Worm (Caenorhabditis elegans): ENCODE results near the gene srx-14.

srx-14 gene

DNA sequence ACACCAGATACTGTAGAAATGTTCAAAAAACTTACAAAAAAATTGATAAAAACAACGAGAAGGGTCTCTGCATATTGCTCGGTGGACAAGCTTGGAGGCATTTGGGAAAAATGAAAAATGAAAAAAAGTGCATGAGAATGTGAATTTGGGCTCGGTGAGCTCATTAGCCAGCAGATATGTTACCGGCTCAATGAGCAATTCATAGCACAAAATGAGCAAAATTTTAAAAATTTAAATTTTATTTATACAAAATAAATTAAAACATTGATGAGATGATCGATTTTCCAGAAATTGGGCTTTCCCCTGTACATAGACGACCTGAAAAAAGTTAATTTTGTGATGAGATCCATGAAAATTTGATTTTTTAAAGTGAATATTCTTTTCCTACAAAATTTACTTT is at the start of gene srx-14:
Gene srx-14 (minus strand): TSS at position 101 of the 400 bp plus-strand sequence.
- no peak for TF ChIP-seq unc-62 (GFP tag; optimal IDR thresholded peaks at IDR 0.05)

DNA sequence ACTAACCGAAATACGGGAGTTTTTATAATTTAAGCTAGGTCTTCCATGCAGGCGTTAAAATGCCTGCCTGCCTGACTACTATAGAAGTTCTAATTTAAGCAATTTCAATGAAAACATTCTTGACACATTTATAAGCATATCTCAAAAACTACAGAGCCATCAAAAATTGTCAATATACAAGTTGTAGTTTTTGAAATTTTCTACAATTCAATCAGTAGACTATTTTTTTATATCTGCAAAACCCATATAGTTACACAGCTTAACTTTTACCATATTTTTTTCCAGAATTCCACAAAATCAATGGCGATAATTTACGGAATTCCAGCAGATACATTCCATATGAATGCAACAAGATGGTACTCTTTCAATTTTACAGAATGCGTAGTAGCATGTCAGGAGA is 49.6 kb upstream of the srx-14 start, which contains the start of gene C50A2.7:
Gene C50A2.7 (plus strand): TSS at position 301 of the 400 bp plus-strand sequence.
- TF ChIP-seq unc-62 (GFP tag; optimal IDR thresholded peaks at IDR 0.05) = no peak

DNA sequence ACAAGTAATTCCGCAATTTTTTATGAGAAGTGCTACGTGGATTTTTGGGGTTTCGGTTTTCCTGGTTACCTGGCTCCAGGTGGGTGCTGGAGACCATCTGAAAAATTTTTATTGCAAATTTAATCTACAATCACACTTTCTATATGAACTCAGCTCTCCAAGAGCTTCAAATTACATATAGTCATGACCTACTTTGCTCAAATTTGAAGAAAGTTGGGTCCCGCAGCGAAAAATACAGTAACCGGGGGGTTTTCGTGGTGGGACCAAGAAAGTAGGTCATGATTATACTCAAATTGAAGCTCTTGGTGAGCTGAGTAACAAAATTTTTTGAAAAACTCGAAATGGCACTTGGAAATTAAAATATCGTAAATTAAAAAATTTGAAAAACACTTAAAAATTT is 46.8 kb upstream of the srx-14 start, which contains the start of gene ets-8:
Gene ets-8 (minus strand): TSS at position 101 of the 400 bp plus-strand sequence.
- no peak for TF ChIP-seq unc-62 (GFP tag; optimal IDR thresholded peaks at IDR 0.05)

ce11 chrIV:1157928-1158327 is 44.4 kb upstream of the srx-14 start, which contains the start of gene C50A2.3:
Gene C50A2.3 (minus strand): TSS chrIV:1158028.
- TF ChIP-seq unc-62 (GFP tag; optimal IDR thresholded peaks at IDR 0.05) = no peak

ce11 chrIV:1155206-1155605 is 41.7 kb upstream of the srx-14 start:
- TF ChIP-seq unc-62 (GFP tag; optimal IDR thresholded peaks at IDR 0.05) = no peak

- no peak for TF ChIP-seq unc-62 (GFP tag; optimal IDR thresholded peaks at IDR 0.05)
These were observed 35.0 kb upstream of the srx-14 start for ce11 chrIV:1148425-1149151.

DNA sequence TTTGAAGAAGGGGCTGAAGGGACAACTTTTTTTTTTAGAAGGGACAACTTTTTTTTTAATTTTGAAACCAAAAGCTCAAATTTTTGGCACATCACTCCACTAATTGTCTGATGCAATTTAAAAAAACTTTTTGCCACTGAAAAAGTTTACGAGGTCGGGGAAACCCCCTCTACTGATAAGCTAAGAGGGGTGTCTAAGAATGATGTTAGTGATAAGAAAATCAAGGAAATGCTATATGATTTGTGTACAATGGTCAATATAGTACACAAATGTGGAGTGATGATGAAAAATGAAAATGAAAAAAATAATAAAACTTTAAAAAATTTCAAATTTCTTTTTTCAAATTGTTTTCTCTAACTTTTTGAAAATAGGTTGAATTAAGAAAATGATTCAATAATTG is 34.1 kb upstream of the srx-14 start:
- no peak for TF ChIP-seq unc-62 (GFP tag; optimal IDR thresholded peaks at IDR 0.05)

- no peak for TF ChIP-seq unc-62 (GFP tag; optimal IDR thresholded peaks at IDR 0.05)
These were observed 23.1 kb upstream of the srx-14 start, which contains the start of gene C44B12.6 for ce11 chrIV:1136658-1137057. Gene C44B12.6 (minus strand): TSS chrIV:1136758.

DNA sequence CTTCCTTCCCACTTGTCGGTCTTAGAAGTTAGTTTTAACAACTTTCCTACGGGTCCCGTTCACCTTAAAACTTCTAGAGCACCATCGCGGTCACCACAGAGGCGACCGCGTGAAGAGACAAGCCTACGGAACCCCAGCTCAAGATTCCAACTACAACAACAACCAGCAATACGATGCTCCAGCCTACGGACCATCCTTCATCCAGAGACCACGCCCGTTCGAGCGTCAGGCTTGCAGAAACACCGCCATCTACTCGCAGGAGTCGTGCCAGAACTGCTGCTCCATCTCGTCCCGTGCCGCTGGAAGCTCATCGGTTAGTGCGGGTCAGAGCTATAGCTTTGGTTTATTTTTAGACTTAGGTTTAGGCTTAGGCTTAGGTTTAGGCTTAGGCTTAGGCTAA is 14.3 kb upstream of the srx-14 start:
- TF ChIP-seq unc-62 (GFP tag; optimal IDR thresholded peaks at IDR 0.05) = no peak

- no peak for TF ChIP-seq unc-62 (GFP tag; optimal IDR thresholded peaks at IDR 0.05)
These were observed 13.0 kb upstream of the srx-14 start, which contains the start of gene perm-2 for ce11 chrIV:1126490-1126889. Gene perm-2 (plus strand): TSS chrIV:1126790.

DNA sequence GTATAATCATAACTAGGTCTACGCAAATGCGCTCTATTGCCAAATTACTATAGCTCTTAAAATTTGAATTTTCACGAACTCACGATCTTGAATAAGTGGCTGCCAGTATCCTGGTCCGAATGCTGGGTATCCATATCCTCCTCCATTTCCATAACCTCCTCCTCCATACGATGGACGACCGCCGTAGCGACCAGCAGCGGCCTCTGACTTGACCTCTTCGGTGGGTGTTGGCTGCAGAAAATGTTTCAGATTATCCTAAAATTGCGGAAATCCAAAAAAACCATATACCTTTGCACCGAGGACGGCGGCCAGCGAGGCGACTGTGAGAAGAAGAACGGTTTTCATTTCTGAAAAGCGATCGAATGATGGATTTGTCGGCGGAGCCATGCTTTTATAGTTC is 11.2 kb upstream of the srx-14 start, which contains the start of gene perm-4:
Gene perm-4 (minus strand): TSS at position 367 of the 400 bp plus-strand sequence.
- no peak for TF ChIP-seq unc-62 (GFP tag; optimal IDR thresholded peaks at IDR 0.05)

DNA sequence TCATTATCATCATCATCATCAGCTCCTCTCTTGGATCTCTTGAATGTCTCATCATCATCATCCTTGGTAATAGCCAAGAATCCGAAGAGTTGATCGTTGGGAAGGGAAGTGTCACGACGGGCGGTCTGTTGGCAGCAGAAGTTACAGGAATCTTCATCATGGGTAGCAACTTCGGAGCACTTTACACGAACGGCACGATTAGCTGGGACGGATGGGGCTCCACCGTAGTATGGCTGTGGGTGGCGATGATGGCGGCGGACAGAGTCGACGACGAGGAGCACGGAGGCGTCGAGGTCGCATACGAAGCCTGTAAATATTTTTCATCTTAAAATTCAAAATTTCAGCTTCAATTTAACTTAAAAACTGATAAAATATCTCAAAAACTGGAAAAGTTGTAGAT is 9.8 kb upstream of the srx-14 start:
- TF ChIP-seq unc-62 (GFP tag; optimal IDR thresholded peaks at IDR 0.05) = no peak

ce11 chrIV:1121511-1121910 is 8.0 kb upstream of the srx-14 start:
- TF ChIP-seq unc-62 (GFP tag; optimal IDR thresholded peaks at IDR 0.05) = no peak

DNA sequence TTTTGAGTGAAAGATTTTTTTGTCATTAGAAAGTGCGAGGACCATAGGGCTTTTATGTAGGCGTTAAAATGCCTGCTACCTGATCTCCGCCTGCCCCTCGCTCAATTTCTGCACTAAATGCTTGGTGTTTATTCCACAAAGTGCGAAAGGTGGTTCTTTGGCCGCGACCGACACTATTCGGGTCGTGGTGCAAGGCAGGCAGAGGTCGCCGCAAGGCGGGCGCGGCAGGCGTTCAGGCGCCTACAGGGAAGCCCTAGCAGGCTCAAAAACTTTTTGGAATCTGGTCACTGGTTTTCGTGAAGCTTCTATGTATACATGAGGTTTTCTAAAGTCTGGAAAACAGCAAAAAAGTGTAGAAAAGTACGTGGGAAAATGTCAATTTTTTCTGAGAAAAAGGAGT is 7.3 kb upstream of the srx-14 start:
- no peak for TF ChIP-seq unc-62 (GFP tag; optimal IDR thresholded peaks at IDR 0.05)

- no peak for TF ChIP-seq unc-62 (GFP tag; optimal IDR thresholded peaks at IDR 0.05)
These were observed 5.0 kb upstream of the srx-14 start, which contains the start of gene srx-13 for ce11 chrIV:1118566-1118965. Gene srx-13 (minus strand): TSS chrIV:1118666.

DNA sequence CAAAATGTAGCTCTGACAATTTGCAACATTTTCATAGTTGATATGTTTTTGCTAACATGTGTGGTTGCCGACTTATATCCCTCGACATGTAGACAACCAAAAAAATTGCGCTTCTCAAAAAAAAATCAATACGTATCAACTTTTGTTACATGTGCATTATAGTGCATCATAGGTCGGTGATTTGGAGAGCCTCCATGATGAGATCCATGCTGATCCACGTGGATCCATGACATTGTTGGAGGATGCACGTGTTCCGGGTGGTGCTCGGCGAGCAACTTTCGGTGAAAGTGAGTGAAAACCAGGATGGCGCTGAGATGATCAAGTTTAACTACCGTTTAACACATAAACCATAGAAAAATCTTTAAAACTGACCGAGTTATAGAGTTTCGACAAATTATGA is 2.5 kb downstream of the srx-14 start:
- TF ChIP-seq unc-62 (GFP tag; optimal IDR thresholded peaks at IDR 0.05) = no peak

- TF ChIP-seq unc-62 (GFP tag; optimal IDR thresholded peaks at IDR 0.05) = no peak
These were observed 5.5 kb downstream of the srx-14 start for ce11 chrIV:1108030-1108429.

All from whole organism, dauer.